Worm (Caenorhabditis elegans) whole organism, L1 larva: Measurements from ENCODE around the gene ZK856.14.

ENCODE experiments used
- C04F5.9 ChIP-seq: sonication (generic microtip); optimal IDR thresholded peaks from 2 replicates; lab custom pipeline; 2016; ENCODE audit warnings: missing genetic modification characterization, missing compliant biosample characterization
- F16B12.6 ChIP-seq: fragments of 150-350 bp; optimal IDR thresholded peaks from 2 replicates; lab custom pipeline; 2014; ENCODE audit warnings: missing biosample characterization, missing genetic modification characterization
- blmp-1 ChIP-seq: fragments of 150-350 bp; optimal IDR thresholded peaks from 2 replicates; lab custom pipeline; 2014; ENCODE audit warnings: missing biosample characterization, missing genetic modification characterization
- ceh-8 ChIP-seq: fragments of 200-800 bp; sonication (Bioruptor generic); optimal IDR thresholded peaks from 2 replicates; lab custom pipeline; 2018; ENCODE audit warnings: mild to moderate bottlenecking, missing genetic modification characterization, moderate library complexity, missing compliant biosample characterization
- ceh-82 ChIP-seq, 3 experiments: fragments of 150-350 bp in 1 of 3; sonication (generic microtip) in 2 of 3; optimal IDR thresholded peaks; 2 replicates each; lab custom pipeline; 2014 to 2017; ENCODE audit warnings: missing biosample characterization in 3 of 3, missing genetic modification characterization in 3 of 3
- ces-1 ChIP-seq: fragments of 150-350 bp; optimal IDR thresholded peaks from 2 replicates; lab custom pipeline; 2014; ENCODE audit warnings: missing biosample characterization, missing genetic modification reagents, missing genetic modification characterization
- dpl-1 ChIP-seq, 3 experiments: fragments of 150-350 bp in 2 of 3; sonication (generic microtip) in 1 of 3; optimal IDR thresholded peaks; 2 replicates each; lab custom pipeline; 2014 to 2017; ENCODE audit warnings: missing biosample characterization in 3 of 3, missing genetic modification characterization in 3 of 3, missing genetic modification reagents in 3 of 3
- dsc-1 ChIP-seq: sonication (generic microtip); optimal IDR thresholded peaks from 2 replicates; lab custom pipeline; 2016; ENCODE audit warnings: mild to moderate bottlenecking, missing genetic modification characterization, missing compliant biosample characterization
- efl-1 ChIP-seq, 4 experiments: fragments of 150-350 bp; optimal IDR thresholded peaks in 3 of 4; peaks in 1 of 4; 1 replicate in 1 of 4; 2 replicates in 3 of 4; lab custom pipeline; 2014; ENCODE audit warnings: missing biosample characterization in 2 of 4, missing genetic modification characterization in 2 of 4, missing genetic modification reagents in 2 of 4
- egl-13 ChIP-seq: sonication (generic microtip); optimal IDR thresholded peaks from 2 replicates; lab custom pipeline; 2016; ENCODE audit warnings: missing genotype, missing genetic modification reagents, missing genetic modification characterization, missing compliant biosample characterization
- egl-27 ChIP-seq, 2 experiments: fragments of 150-350 bp in 1 of 2; sonication (generic microtip); optimal IDR thresholded peaks; 3 replicates each; lab custom pipeline; 2017 to 2018; ENCODE audit warnings: missing biosample characterization in 2 of 2, missing genetic modification characterization in 2 of 2, missing genetic modification reagents in 2 of 2
- elt-3 ChIP-seq, 6 experiments: fragments of 150-350 bp in 1 of 6; sonication (generic microtip); optimal IDR thresholded peaks; 2 replicates each; lab custom pipeline; 2017 to 2018; ENCODE audit warnings: missing biosample characterization in 6 of 6, missing genetic modification characterization in 6 of 6, inconsistent platforms in 1 of 6
- ets-5 ChIP-seq: fragments of 200-800 bp; sonication (Bioruptor generic); IDR thresholded peaks from 2 replicates; pipeline ENCODE4 v1.3.6; 2022; ENCODE audit warnings: missing genetic modification characterization, missing compliant biosample characterization
- fkh-10 ChIP-seq: sonication (generic microtip); optimal IDR thresholded peaks from 2 replicates; lab custom pipeline; 2017; ENCODE audit warnings: missing biosample characterization, missing genetic modification reagents, missing genetic modification characterization
- fkh-8 ChIP-seq: sonication (generic microtip); optimal IDR thresholded peaks from 2 replicates; lab custom pipeline; 2016; ENCODE audit warnings: mild to moderate bottlenecking, missing genetic modification characterization, missing compliant biosample characterization
- fos-1 ChIP-seq: fragments of 150-350 bp; optimal IDR thresholded peaks from 2 replicates; lab custom pipeline; 2014; ENCODE audit warnings: missing biosample characterization, missing genetic modification characterization
- grh-1 ChIP-seq: fragments of 200-800 bp; sonication (Bioruptor generic); IDR thresholded peaks from 2 replicates; pipeline ENCODE4 v1.3.6; 2022; ENCODE audit warnings: missing genetic modification reagents, missing genetic modification characterization, missing compliant biosample characterization
- hlh-17 ChIP-seq: fragments of 200-800 bp; sonication (Bioruptor generic); optimal IDR thresholded peaks from 2 replicates; lab custom pipeline; 2018; ENCODE audit warnings: missing genetic modification characterization, mild to moderate bottlenecking, missing compliant biosample characterization, moderate library complexity, borderline replicate concordance
- hlh-4 ChIP-seq: sonication (generic microtip); optimal IDR thresholded peaks from 2 replicates; lab custom pipeline; 2016; ENCODE audit warnings: mild to moderate bottlenecking, missing genetic modification characterization, missing compliant biosample characterization
- irx-1 ChIP-seq: sonication (generic microtip); optimal IDR thresholded peaks from 2 replicates; lab custom pipeline; 2016; ENCODE audit warnings: missing genetic modification characterization, missing compliant biosample characterization
- jun-1 ChIP-seq: fragments of 150-350 bp; optimal IDR thresholded peaks from 2 replicates; lab custom pipeline; 2014; ENCODE audit warnings: missing biosample characterization, missing genetic modification reagents, missing genetic modification characterization
- lin-14 ChIP-seq: fragments of 200-800 bp; sonication (Bioruptor generic); optimal IDR thresholded peaks from 2 replicates; lab custom pipeline; 2018; ENCODE audit warnings: mild to moderate bottlenecking, missing genetic modification characterization, moderate library complexity, missing compliant biosample characterization
- lsy-2 ChIP-seq, 2 experiments: fragments of 150-350 bp; optimal IDR thresholded peaks; 2 replicates each; lab custom pipeline; 2014; ENCODE audit warnings: missing biosample characterization in 2 of 2, missing genetic modification characterization in 2 of 2
- mef-2 ChIP-seq: fragments of 150-350 bp; optimal IDR thresholded peaks from 2 replicates; lab custom pipeline; 2014; ENCODE audit warnings: missing biosample characterization, missing genetic modification characterization
- nhr-20 ChIP-seq: sonication (generic microtip); optimal IDR thresholded peaks from 2 replicates; lab custom pipeline; 2016; ENCODE audit warnings: mild to moderate bottlenecking, missing genetic modification characterization, missing compliant biosample characterization
- nhr-237 ChIP-seq: fragments of 150-350 bp; optimal IDR thresholded peaks from 2 replicates; lab custom pipeline; 2014; ENCODE audit warnings: missing biosample characterization, missing genetic modification characterization
- nhr-28 ChIP-seq: fragments of 150-350 bp; optimal IDR thresholded peaks from 2 replicates; lab custom pipeline; 2014; ENCODE audit warnings: missing biosample characterization, missing genetic modification characterization
- nhr-47 ChIP-seq: sonication (generic microtip); optimal IDR thresholded peaks from 2 replicates; lab custom pipeline; 2016; ENCODE audit warnings: mild to moderate bottlenecking, missing genetic modification characterization, moderate library complexity, missing compliant biosample characterization
- nhr-71 ChIP-seq: sonication (generic microtip); optimal IDR thresholded peaks from 2 replicates; lab custom pipeline; 2016; ENCODE audit warnings: mild to moderate bottlenecking, missing genetic modification characterization, moderate library complexity, missing compliant biosample characterization
- nhr-76 ChIP-seq: sonication (generic microtip); optimal IDR thresholded peaks from 2 replicates; lab custom pipeline; 2017; ENCODE audit warnings: missing biosample characterization, missing genetic modification characterization
- nhr-85 ChIP-seq: sonication (generic microtip); peaks from one replicate; lab custom pipeline; 2016; ENCODE audit warnings: missing genetic modification characterization, inconsistent platforms, missing compliant biosample characterization
- pax-3 ChIP-seq: fragments of 200-800 bp; sonication (Bioruptor generic); optimal IDR thresholded peaks from 2 replicates; lab custom pipeline; 2018; ENCODE audit warnings: mild to moderate bottlenecking, missing genetic modification characterization, moderate library complexity, missing compliant biosample characterization
- rnt-1 ChIP-seq: sonication (generic microtip); optimal IDR thresholded peaks from 2 replicates; lab custom pipeline; 2016; ENCODE audit warnings: mild to moderate bottlenecking, missing genetic modification characterization, moderate library complexity, missing compliant biosample characterization
- skn-1 ChIP-seq: fragments of 150-350 bp; optimal IDR thresholded peaks from 2 replicates; lab custom pipeline; 2014; ENCODE audit warnings: missing biosample characterization, missing genetic modification characterization
- snpc-4 ChIP-seq: fragments of 150-350 bp; optimal IDR thresholded peaks from 2 replicates; lab custom pipeline; 2014; ENCODE audit warnings: missing biosample characterization, missing genetic modification characterization
- sup-37 ChIP-seq: fragments of 200-800 bp; sonication (Bioruptor generic); optimal IDR thresholded peaks from 2 replicates; lab custom pipeline; 2018; ENCODE audit warnings: mild to moderate bottlenecking, missing genetic modification characterization, missing compliant biosample characterization
- swsn-7 ChIP-seq: sonication (generic microtip); optimal IDR thresholded peaks from 2 replicates; lab custom pipeline; 2016; ENCODE audit warnings: missing genetic modification characterization, missing compliant biosample characterization
- tbx-2 ChIP-seq: sonication (generic microtip); optimal IDR thresholded peaks from 2 replicates; lab custom pipeline; 2016; ENCODE audit warnings: missing genetic modification characterization, missing compliant biosample characterization
- unc-30 ChIP-seq: sonication (generic microtip); optimal IDR thresholded peaks from 2 replicates; lab custom pipeline; 2017; ENCODE audit warnings: missing biosample characterization, missing genetic modification characterization
- unc-62 ChIP-seq: fragments of 150-350 bp; optimal IDR thresholded peaks from 2 replicates; lab custom pipeline; 2014; ENCODE audit warnings: missing biosample characterization, missing genetic modification reagents, missing genetic modification characterization
- unc-86 ChIP-seq: sonication (generic microtip); optimal IDR thresholded peaks from 2 replicates; lab custom pipeline; 2016; ENCODE audit warnings: missing genetic modification characterization, missing compliant biosample characterization
- unc-98 ChIP-seq: fragments of 200-800 bp; sonication (Bioruptor generic); IDR thresholded peaks from 2 replicates; pipeline ENCODE4 v1.3.6; 2022; ENCODE audit warnings: missing genetic modification characterization, missing compliant biosample characterization
- xbp-1 ChIP-seq: sonication (generic microtip); optimal IDR thresholded peaks from 2 replicates; lab custom pipeline; 2016; ENCODE audit warnings: missing genetic modification characterization, missing compliant biosample characterization

Gene ZK856.14

ce11 chrV:10246967-10247366 is 30.1 kb downstream of the ZK856.14 start (continued):
- no peak for TF ChIP-seq mef-2 (tag; lab: Kevin White, UChicago)
- no peak for TF ChIP-seq nhr-28 (tag; lab: Kevin White, UChicago)
- TF ChIP-seq grh-1, result no peak
- TF ChIP-seq rnt-1 (tag; lab: Kevin White, UChicago), result peak; percentile 37
- no peak for TF ChIP-seq ets-5 (GFP tag; lab: Robert Waterston, UW)
- TF ChIP-seq pax-3 (tag; lab: Kevin White, UChicago), result no peak
- TF ChIP-seq ceh-82 (tag; optimal IDR thresholded peaks at IDR 0.05; lab: Kevin White, UChicago), result no peak
- no peak for TF ChIP-seq ces-1
- no peak for TF ChIP-seq nhr-76 (tag; lab: Kevin White, UChicago)
- TF ChIP-seq nhr-20 (tag; lab: Kevin White, UChicago), result no peak
- TF ChIP-seq nhr-47 (tag; lab: Kevin White, UChicago), result no peak
- TF ChIP-seq jun-1 (tag; lab: Kevin White, UChicago), result no peak
- TF ChIP-seq blmp-1 (tag; lab: Kevin White, UChicago), result peak; percentile 8
- TF ChIP-seq hlh-17 (GFP tag; lab: Kevin White, UChicago), result no peak
- TF ChIP-seq dpl-1 (GFP tag; optimal IDR thresholded peaks at IDR 0.05; lab: Kevin White, UChicago), result no peak
- TF ChIP-seq C04F5.9 (tag; lab: Kevin White, UChicago), result no peak
- no peak for TF ChIP-seq snpc-4 (tag; lab: Kevin White, UChicago)
- no peak for TF ChIP-seq fkh-10 (GFP tag; lab: Kevin White, UChicago)
- TF ChIP-seq elt-3 (tag; optimal IDR thresholded peaks at IDR 0.05; lab: Kevin White, UChicago), result no peak
- no peak for TF ChIP-seq tbx-2 (tag; lab: Kevin White, UChicago)
- TF ChIP-seq nhr-85 (tag; lab: Kevin White, UChicago), result no peak

- no peak for TF ChIP-seq hlh-4 (tag; lab: Kevin White, UChicago)
- TF ChIP-seq pax-3 (tag; lab: Kevin White, UChicago), result peak; percentile 17
- no peak for TF ChIP-seq nhr-85 (tag; lab: Kevin White, UChicago)
- TF ChIP-seq ceh-8, result peak; percentile 58
- TF ChIP-seq lsy-2 (tag; optimal IDR thresholded peaks at IDR 0.05; lab: Kevin White, UChicago), result no peak
- no peak for TF ChIP-seq jun-1 (tag; lab: Kevin White, UChicago)
- TF ChIP-seq sup-37 (GFP tag; lab: Kevin White, UChicago), result no peak
- no peak for TF ChIP-seq tbx-2 (tag; lab: Kevin White, UChicago)
- TF ChIP-seq dpl-1 (GFP tag; optimal IDR thresholded peaks at IDR 0.05; lab: Kevin White, UChicago), result no peak
- TF ChIP-seq nhr-71 (tag; lab: Kevin White, UChicago), result peak; percentile 18
- no peak for TF ChIP-seq egl-27 (tag; optimal IDR thresholded peaks at IDR 0.05; lab: Kevin White, UChicago)
- peak; percentile 46 for TF ChIP-seq fkh-8 (tag; lab: Kevin White, UChicago)
- no peak for TF ChIP-seq swsn-7 (tag; lab: Kevin White, UChicago)
- TF ChIP-seq irx-1 (tag; lab: Kevin White, UChicago), result no peak
- no peak for TF ChIP-seq efl-1 (optimal IDR thresholded peaks at IDR 0.05; lab: Kevin White, UChicago)
- TF ChIP-seq efl-1 (GFP tag; optimal IDR thresholded peaks at IDR 0.05 in 1 of 2; lab: Kevin White, UChicago), result no peak
- TF ChIP-seq unc-30 (tag; lab: Kevin White, UChicago), result no peak
- no peak for TF ChIP-seq egl-13
- no peak for TF ChIP-seq unc-62 (GFP tag; lab: Kevin White, UChicago)
- TF ChIP-seq lin-14 (GFP tag; lab: Kevin White, UChicago), result peak; percentile 58
- TF ChIP-seq dsc-1 (tag; lab: Kevin White, UChicago), result peak; percentile 69
- no peak for TF ChIP-seq skn-1 (tag; lab: Kevin White, UChicago)
- TF ChIP-seq nhr-237 (tag; lab: Kevin White, UChicago), result no peak
- TF ChIP-seq unc-98, result no peak
- no peak for TF ChIP-seq fos-1 (tag; lab: Kevin White, UChicago)
- TF ChIP-seq nhr-20 (tag; lab: Kevin White, UChicago), result no peak
- TF ChIP-seq nhr-47 (tag; lab: Kevin White, UChicago), result peak; percentile 31
- TF ChIP-seq xbp-1, result no peak
- no peak for TF ChIP-seq fkh-10 (GFP tag; lab: Kevin White, UChicago)
- TF ChIP-seq F16B12.6 (tag; lab: Kevin White, UChicago), result no peak
- TF ChIP-seq unc-86 (tag; lab: Kevin White, UChicago), result no peak
These were observed 30.9 kb downstream of the ZK856.14 start for ce11 chrV:10247673-10248239.
